Worm (Caenorhabditis elegans) whole organism, early embryonic: ENCODE results near the gene F43E2.1.

Experiments
- B0310.2 ChIP-seq: sonication (generic microtip); optimal IDR thresholded peaks from 2 replicates; lab custom pipeline; 2016; ENCODE audit warnings: mild to moderate bottlenecking, missing genetic modification characterization, missing compliant biosample characterization
- F13C5.2 ChIP-seq: sonication (generic microtip); optimal IDR thresholded peaks from 2 replicates; lab custom pipeline; 2017; ENCODE audit warnings: mild to moderate bottlenecking, missing genetic modification characterization, inconsistent platforms, missing compliant biosample characterization
- aly-1 ChIP-seq: sonication (generic microtip); optimal IDR thresholded peaks from 2 replicates; lab custom pipeline; 2016; ENCODE audit warnings: missing genetic modification characterization, missing compliant biosample characterization
- ama-1 ChIP-seq: fragments of 150-350 bp; optimal IDR thresholded peaks from 2 replicates; lab custom pipeline; 2014
- ceh-13 ChIP-seq: fragments of 200-800 bp; sonication (Bioruptor generic); optimal IDR thresholded peaks from 2 replicates; lab custom pipeline; 2018; ENCODE audit warnings: mild to moderate bottlenecking, missing genetic modification characterization, missing compliant biosample characterization
- ceh-36 ChIP-seq: sonication (generic microtip); optimal IDR thresholded peaks from 2 replicates; lab custom pipeline; 2016; ENCODE audit warnings: missing genetic modification characterization, inconsistent platforms, missing compliant biosample characterization
- ets-7 ChIP-seq: sonication (generic microtip); optimal IDR thresholded peaks from 2 replicates; lab custom pipeline; 2016; ENCODE audit warnings: missing genotype, missing genetic modification characterization, missing compliant biosample characterization
- flt-1 ChIP-seq: fragments of 200-800 bp; sonication (Bioruptor generic); IDR thresholded peaks from 2 replicates; pipeline ENCODE4 v1.3.6; 2022; ENCODE audit warnings: missing genetic modification characterization, missing compliant biosample characterization
- hmbx-1 ChIP-seq: sonication (generic microtip); optimal IDR thresholded peaks from 2 replicates; lab custom pipeline; 2016; ENCODE audit warnings: mild to moderate bottlenecking, missing genetic modification characterization, missing compliant biosample characterization
- hmg-4 ChIP-seq: fragments of 200-800 bp; sonication (Bioruptor generic); optimal IDR thresholded peaks from 2 replicates; lab custom pipeline; 2018; ENCODE audit warnings: mild to moderate bottlenecking, missing genetic modification characterization, missing compliant biosample characterization
- hnd-1 ChIP-seq: sonication (generic microtip); optimal IDR thresholded peaks from 2 replicates; lab custom pipeline; 2016; ENCODE audit warnings: missing genetic modification characterization, missing compliant biosample characterization
- pes-1 ChIP-seq: fragments of 200-800 bp; sonication (Bioruptor generic); IDR thresholded peaks from 2 replicates; pipeline ENCODE4 v1.3.6; 2022; ENCODE audit warnings: missing genetic modification reagents, missing genetic modification characterization, missing compliant biosample characterization
- scrt-1 ChIP-seq: fragments of 200-800 bp; sonication (Bioruptor generic); IDR thresholded peaks from 2 replicates; pipeline ENCODE4 v1.3.6; 2022; ENCODE audit warnings: missing genetic modification characterization, missing compliant biosample characterization
- sea-1 ChIP-seq: fragments of 200-800 bp; sonication (Bioruptor generic); conservative IDR thresholded peaks from 2 replicates; pipeline ENCODE4 v1.3.6; 2022; ENCODE audit warnings: missing genetic modification characterization, missing compliant biosample characterization
- tbx-11 ChIP-seq: fragments of 200-800 bp; sonication (Bioruptor generic); IDR thresholded peaks from 2 replicates; pipeline ENCODE4 v1.3.6; 2022; ENCODE audit warnings: missing genetic modification characterization, missing compliant biosample characterization
- tbx-37 ChIP-seq: fragments of 200-800 bp; sonication (Bioruptor generic); conservative IDR thresholded peaks from 2 replicates; pipeline ENCODE4 v1.3.6; 2022; ENCODE audit warnings: missing genetic modification reagents, missing genetic modification characterization, missing compliant biosample characterization
- tra-4 ChIP-seq: sonication (generic microtip); optimal IDR thresholded peaks from 2 replicates; lab custom pipeline; 2017; ENCODE audit warnings: missing genetic modification characterization, missing compliant biosample characterization

Gene F43E2.1

DNA sequence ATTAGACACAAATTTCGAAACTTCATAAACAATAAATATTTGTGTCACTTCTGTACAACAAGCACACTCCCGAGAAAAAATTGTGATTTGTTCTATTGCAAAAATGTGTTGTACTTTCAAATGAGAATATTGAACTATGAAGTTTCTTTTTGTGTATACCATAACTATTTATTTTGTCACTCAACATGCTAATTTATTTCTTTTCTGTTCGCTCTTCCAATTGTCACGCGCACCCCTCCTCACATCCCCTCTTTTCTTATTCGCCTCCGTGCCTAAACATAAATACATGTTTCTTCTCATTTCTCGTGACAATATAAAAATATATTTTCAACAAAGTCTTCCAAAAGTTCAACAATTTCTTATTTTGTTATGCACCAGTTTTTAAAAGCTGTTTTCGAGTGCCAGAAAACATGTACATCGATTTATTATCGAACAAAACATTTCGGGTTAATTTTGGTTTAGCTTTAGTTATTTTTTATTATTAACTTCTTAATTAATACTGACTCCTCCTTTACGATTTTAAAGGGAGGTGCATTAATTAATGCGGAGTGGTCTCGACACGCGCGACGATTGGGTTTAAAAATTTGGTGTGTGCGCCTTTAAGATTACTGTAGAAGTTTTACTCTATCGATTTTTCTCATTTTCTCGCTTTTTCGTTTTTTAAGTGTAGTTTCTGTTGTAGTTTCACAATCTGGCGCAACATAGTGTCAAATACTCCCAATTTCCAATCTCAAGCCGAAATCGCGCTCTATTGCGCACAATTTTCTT is 19.0 kb downstream of the F43E2.1 start:
- TF ChIP-seq F13C5.2, result no peak
- TF ChIP-seq B0310.2 (tag; lab: Kevin White, UChicago), result no peak
- TF ChIP-seq sea-1 (GFP tag; lab: Robert Waterston, UW), result no peak
- no peak for TF ChIP-seq tbx-11 (GFP tag; lab: Robert Waterston, UW)
- TF ChIP-seq aly-1 (tag; lab: Kevin White, UChicago), result no peak
- TF ChIP-seq hmg-4 (GFP tag; lab: Kevin White, UChicago), result no peak
- no peak for TF ChIP-seq pes-1 (GFP tag; lab: Robert Waterston, UW)
- TF ChIP-seq tra-4, result no peak
- no peak for TF ChIP-seq ets-7
- TF ChIP-seq tbx-37, result no peak
- no peak for TF ChIP-seq hnd-1 (tag; lab: Kevin White, UChicago)
- TF ChIP-seq flt-1 (GFP tag; lab: Robert Waterston, UW), result no peak
- TF ChIP-seq ama-1, result no peak
- no peak for TF ChIP-seq hmbx-1
- TF ChIP-seq scrt-1, result no peak

DNA sequence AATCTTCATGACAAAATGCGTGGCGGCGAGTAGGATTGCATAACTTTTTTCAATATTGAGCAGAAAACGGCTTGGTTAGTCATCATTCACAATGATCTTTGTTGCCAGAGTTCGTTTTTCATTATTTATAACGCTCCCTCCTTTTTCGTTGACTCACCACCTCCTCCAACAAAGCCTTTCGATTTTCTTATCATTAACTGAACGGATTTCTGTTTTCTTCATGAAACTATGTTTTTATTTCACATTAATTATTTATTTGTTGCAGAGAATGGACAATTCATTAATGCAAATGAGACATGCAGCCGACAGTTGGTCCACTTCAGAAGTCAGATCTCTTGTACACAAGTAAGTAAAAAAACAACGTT is 19.6 kb downstream of the F43E2.1 start, which contains the start of gene bath-44:
TSS of gene bath-44 (plus strand) at position 266 of the 365 bp plus-strand sequence.
- no peak for TF ChIP-seq ceh-36 (tag; lab: Kevin White, UChicago)
- no peak for TF ChIP-seq hmg-4 (GFP tag; lab: Kevin White, UChicago)
- TF ChIP-seq sea-1 (GFP tag; lab: Robert Waterston, UW), result no peak
- no peak for TF ChIP-seq tbx-11 (GFP tag; lab: Robert Waterston, UW)
- no peak for TF ChIP-seq F13C5.2

DNA sequence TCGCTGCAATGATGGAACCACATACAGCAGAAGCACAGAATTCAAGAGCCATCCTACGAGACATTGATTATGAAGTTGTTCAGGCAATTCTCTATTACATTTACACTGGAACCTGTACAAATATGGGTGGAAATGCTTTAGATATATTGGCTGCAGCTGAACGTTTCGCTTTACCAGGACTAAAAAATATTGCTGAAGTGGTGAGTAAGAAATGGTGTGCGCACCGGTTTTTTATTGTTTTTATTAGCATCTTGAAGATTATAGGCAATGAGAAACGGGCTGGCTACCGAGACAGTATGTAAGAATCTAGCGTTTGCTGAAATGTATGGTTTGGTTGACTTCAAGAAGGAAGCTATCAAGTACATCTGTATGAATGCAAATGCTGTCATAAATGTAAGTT is 21.0 kb downstream of the F43E2.1 start:
- no peak for TF ChIP-seq F13C5.2
- TF ChIP-seq flt-1 (GFP tag; lab: Robert Waterston, UW), result no peak
- no peak for TF ChIP-seq ets-7
- TF ChIP-seq pes-1 (GFP tag; lab: Robert Waterston, UW), result no peak
- TF ChIP-seq hnd-1 (tag; lab: Kevin White, UChicago), result no peak
- TF ChIP-seq ceh-13 (GFP tag; lab: Kevin White, UChicago), result no peak

DNA sequence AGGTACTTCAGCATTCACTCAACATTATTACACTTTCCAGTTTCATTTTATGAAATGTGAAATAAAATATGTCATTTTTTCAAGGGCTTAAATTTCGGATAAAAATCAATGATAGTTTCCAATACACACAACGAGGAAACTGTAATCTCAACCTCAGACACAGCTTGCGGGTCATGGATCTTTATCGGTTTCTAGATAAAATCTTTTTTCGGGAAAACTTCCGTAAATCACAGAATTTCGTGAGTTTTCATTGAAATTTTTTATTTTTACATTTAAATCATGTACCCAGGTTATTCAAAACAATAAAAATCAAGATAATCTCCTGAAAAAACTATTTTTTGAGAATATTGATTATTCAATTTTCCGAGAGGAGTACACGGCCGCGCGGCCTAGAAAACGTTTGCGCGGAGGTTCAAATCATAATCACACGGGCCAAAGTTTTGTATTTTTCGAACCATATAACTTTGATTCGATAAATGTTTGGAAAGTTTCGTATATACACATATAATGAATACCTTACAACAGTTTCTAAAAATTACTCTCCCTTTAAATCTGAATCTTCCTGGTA is 22.3 kb downstream of the F43E2.1 start:
- TF ChIP-seq tra-4 (no peak), sea-1 (GFP tag; lab: Robert Waterston, UW) (no peak), ama-1 (no peak), hmg-4 (GFP tag; lab: Kevin White, UChicago) (no peak), flt-1 (GFP tag; lab: Robert Waterston, UW) (no peak), tbx-11 (GFP tag; lab: Robert Waterston, UW) (no peak), scrt-1 (no peak), ceh-36 (tag; lab: Kevin White, UChicago) (no peak), tbx-37 (no peak), hmbx-1 (no peak), aly-1 (tag; lab: Kevin White, UChicago) (no peak), ceh-13 (GFP tag; lab: Kevin White, UChicago) (no peak)

DNA sequence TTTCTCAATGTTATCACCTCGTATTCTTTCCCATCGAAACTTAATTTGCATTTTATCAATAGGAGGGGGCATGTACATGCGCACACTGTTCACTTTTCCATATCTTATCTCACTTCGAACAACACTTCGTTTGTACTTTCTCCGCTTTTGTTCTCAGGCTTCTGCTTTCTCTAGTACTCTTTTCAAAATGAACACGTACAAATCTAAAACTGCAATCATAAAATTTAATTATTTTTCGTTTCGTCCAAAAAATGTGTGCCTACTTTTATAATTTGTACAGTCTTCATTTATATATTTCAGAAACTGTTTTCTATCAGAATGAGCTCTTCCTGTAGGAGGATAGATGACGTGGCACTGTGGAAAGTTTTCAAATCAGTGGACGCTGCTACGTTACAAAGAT is 23.6 kb downstream of the F43E2.1 start, which contains the start of gene C07D10.1:
TSS of gene C07D10.1 (plus strand) at position 301 of the 400 bp plus-strand sequence.
- no peak for TF ChIP-seq sea-1 (GFP tag; lab: Robert Waterston, UW)
- no peak for TF ChIP-seq flt-1 (GFP tag; lab: Robert Waterston, UW)
- TF ChIP-seq hnd-1 (tag; lab: Kevin White, UChicago), result no peak
- no peak for TF ChIP-seq ceh-13 (GFP tag; lab: Kevin White, UChicago)
- no peak for TF ChIP-seq hmbx-1
- TF ChIP-seq tbx-11 (GFP tag; lab: Robert Waterston, UW), result no peak
- no peak for TF ChIP-seq pes-1 (GFP tag; lab: Robert Waterston, UW)
- no peak for TF ChIP-seq ama-1
- no peak for TF ChIP-seq F13C5.2
- TF ChIP-seq ets-7, result no peak
- no peak for TF ChIP-seq tbx-37
- TF ChIP-seq hmg-4 (GFP tag; lab: Kevin White, UChicago), result no peak

DNA sequence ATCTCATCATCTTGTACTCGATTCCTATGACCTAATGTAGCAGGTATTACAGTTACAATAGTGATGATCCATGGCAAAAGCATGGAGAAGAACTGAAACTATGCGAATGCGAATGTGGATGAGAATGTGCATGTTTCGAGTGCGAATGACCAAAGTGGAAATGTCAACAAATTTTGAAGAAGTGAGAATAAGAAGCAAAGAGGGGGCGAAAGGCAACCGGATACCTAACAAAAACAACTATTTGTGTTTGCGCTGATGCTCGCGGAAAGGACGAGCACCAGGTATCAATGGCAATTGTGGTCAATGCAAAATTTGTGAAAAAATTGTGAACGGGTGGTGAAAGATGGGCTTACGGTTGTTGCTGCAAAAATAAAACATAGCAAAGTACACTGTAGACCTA is 27.5 kb downstream of the F43E2.1 start, which contains the start of gene nas-7:
TSS of gene nas-7 (minus strand) at position 101 of the 400 bp plus-strand sequence.
- TF ChIP-seq sea-1 (GFP tag; lab: Robert Waterston, UW), result no peak
- TF ChIP-seq ceh-13 (GFP tag; lab: Kevin White, UChicago), result no peak
- TF ChIP-seq ama-1, result no peak
- TF ChIP-seq aly-1 (tag; lab: Kevin White, UChicago), result no peak
- TF ChIP-seq B0310.2 (tag; lab: Kevin White, UChicago), result no peak
- TF ChIP-seq ceh-36 (tag; lab: Kevin White, UChicago), result no peak
- TF ChIP-seq tbx-37, result no peak
- no peak for TF ChIP-seq F13C5.2
- no peak for TF ChIP-seq hnd-1 (tag; lab: Kevin White, UChicago)
- no peak for TF ChIP-seq pes-1 (GFP tag; lab: Robert Waterston, UW)

DNA sequence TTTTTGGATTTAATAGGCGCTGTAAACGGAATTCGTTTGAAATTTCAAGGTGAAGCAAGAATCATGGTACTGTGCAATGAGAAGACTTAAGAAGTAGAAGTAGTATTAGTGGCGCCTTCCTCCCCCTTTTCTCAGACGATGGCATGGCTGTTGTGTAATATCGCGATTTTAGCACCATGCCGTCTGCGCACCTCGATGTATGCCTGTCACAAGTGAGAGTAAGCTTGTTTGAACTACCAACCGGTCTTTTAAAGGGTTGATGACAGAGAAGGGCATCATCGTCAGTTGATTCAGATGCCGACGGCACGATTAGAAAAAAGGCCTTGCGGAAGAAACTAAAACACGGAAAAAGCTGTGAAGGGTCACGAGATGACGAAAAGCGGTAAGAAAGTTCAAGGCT is 28.9 kb downstream of the F43E2.1 start:
- TF ChIP-seq pes-1 (GFP tag; lab: Robert Waterston, UW) (no peak), ets-7 (no peak), tbx-37 (no peak), scrt-1 (no peak), sea-1 (GFP tag; lab: Robert Waterston, UW) (no peak), aly-1 (tag; lab: Kevin White, UChicago) (no peak), flt-1 (GFP tag; lab: Robert Waterston, UW) (no peak), ama-1 (no peak), ceh-36 (tag; lab: Kevin White, UChicago) (no peak), F13C5.2 (no peak), B0310.2 (tag; lab: Kevin White, UChicago) (no peak), ceh-13 (GFP tag; lab: Kevin White, UChicago) (no peak), tra-4 (no peak), tbx-11 (GFP tag; lab: Robert Waterston, UW) (no peak), hmbx-1 (no peak), hmg-4 (GFP tag; lab: Kevin White, UChicago) (no peak), hnd-1 (tag; lab: Kevin White, UChicago) (no peak)
